Worm (Caenorhabditis elegans) whole organism, young adult: ENCODE results near the gene Y39A1A.20.

Experiments used
- B0019.2 ChIP-seq: fragments of 200-800 bp; sonication (Bioruptor generic); conservative IDR thresholded peaks from 2 replicates; pipeline ENCODE4 v1.3.6; 2022; ENCODE audit warnings: missing genetic modification reagents, missing genetic modification characterization, missing compliant biosample characterization
- B0035.1 ChIP-seq: sonication (generic microtip); optimal IDR thresholded peaks from 2 replicates; lab custom pipeline; 2016; ENCODE audit warnings: missing genetic modification characterization, mild to moderate bottlenecking, missing compliant biosample characterization, missing genotype, missing genetic modification reagents
- B0336.3 ChIP-seq: fragments of 200-800 bp; sonication (Bioruptor generic); IDR thresholded peaks from 2 replicates; pipeline ENCODE4 v1.3.6; 2022; ENCODE audit warnings: missing genetic modification characterization, missing compliant biosample characterization
- F23B12.7 ChIP-seq: sonication (generic microtip); optimal IDR thresholded peaks from 2 replicates; lab custom pipeline; 2017; ENCODE audit warnings: missing genetic modification characterization, mild to moderate bottlenecking, missing compliant biosample characterization, antibody characterized with exemption, moderate library complexity; ENCODE audit not compliant: insufficient read depth
- F37B4.10 ChIP-seq: fragments of 200-800 bp; sonication (Bioruptor generic); IDR thresholded peaks from 2 replicates; pipeline ENCODE4 v1.3.6; 2022; ENCODE audit warnings: missing genetic modification characterization, missing compliant biosample characterization
- F39B2.1 ChIP-seq: fragments of 200-800 bp; sonication (Bioruptor generic); IDR thresholded peaks from 2 replicates; pipeline ENCODE4 v1.3.6; 2022; ENCODE audit warnings: missing genetic modification reagents, missing genetic modification characterization, missing compliant biosample characterization
- F55B11.4 ChIP-seq: sonication (generic microtip); optimal IDR thresholded peaks from 2 replicates; lab custom pipeline; 2016; ENCODE audit warnings: missing compliant biosample characterization, missing genetic modification characterization, borderline replicate concordance; ENCODE audit not compliant: insufficient read depth
- F57C9.4 ChIP-seq: sonication (generic microtip); optimal IDR thresholded peaks from 2 replicates; lab custom pipeline; 2017; ENCODE audit warnings: mild to moderate bottlenecking, missing genetic modification characterization, missing compliant biosample characterization
- K11D2.4 ChIP-seq: fragments of 200-800 bp; sonication (Bioruptor generic); IDR thresholded peaks from 2 replicates; pipeline ENCODE4 v1.3.6; 2022; ENCODE audit warnings: missing genetic modification reagents, missing genetic modification characterization, missing compliant biosample characterization
- Y56A3A.18 ChIP-seq: fragments of 200-800 bp; sonication (Bioruptor generic); IDR thresholded peaks from 2 replicates; pipeline ENCODE4 v1.3.6; 2022; ENCODE audit warnings: missing genetic modification reagents, missing genetic modification characterization, missing compliant biosample characterization
- Y79H2A.3 ChIP-seq: fragments of 200-800 bp; sonication (Bioruptor generic); conservative IDR thresholded peaks from 2 replicates; pipeline ENCODE4 v1.3.6; 2022; ENCODE audit warnings: missing genetic modification reagents, missing genetic modification characterization, missing compliant biosample characterization
- Y95B8A.8 ChIP-seq: fragments of 200-800 bp; sonication (Bioruptor generic); IDR thresholded peaks from 2 replicates; pipeline ENCODE4 v1.3.6; 2022; ENCODE audit warnings: missing genetic modification reagents, missing genetic modification characterization, missing compliant biosample characterization
- akir-1 ChIP-seq: fragments of 200-800 bp; sonication (Bioruptor generic); optimal IDR thresholded peaks from 2 replicates; lab custom pipeline; 2018; ENCODE audit warnings: mild to moderate bottlenecking, missing genetic modification characterization, moderate library complexity, missing compliant biosample characterization
- athp-1 ChIP-seq: sonication (generic microtip); optimal IDR thresholded peaks from 2 replicates; lab custom pipeline; 2017; ENCODE audit warnings: mild to moderate bottlenecking, missing genetic modification characterization, missing compliant biosample characterization
- attf-6 ChIP-seq: fragments of 200-800 bp; sonication (Bioruptor generic); IDR thresholded peaks from 2 replicates; pipeline ENCODE4 v1.3.6; 2022; ENCODE audit warnings: missing genetic modification reagents, missing genetic modification characterization, missing compliant biosample characterization
- bed-2 ChIP-seq: fragments of 200-800 bp; sonication (Bioruptor generic); IDR thresholded peaks from 2 replicates; pipeline ENCODE4 v1.3.6; 2022; ENCODE audit warnings: missing genetic modification reagents, missing genetic modification characterization, missing compliant biosample characterization
- cebp-1 ChIP-seq, 2 experiments: fragments of 200-800 bp in 1 of 2; sonication (Bioruptor generic) in 1 of 2; sonication (generic microtip) in 1 of 2; IDR thresholded peaks in 1 of 2; optimal IDR thresholded peaks in 1 of 2; 2 replicates each; pipeline versions ENCODE4 v1.3.6 to Lab custom; 2017 to 2022; ENCODE audit warnings: missing compliant biosample characterization in 2 of 2, missing genetic modification characterization in 2 of 2, mild to moderate bottlenecking in 1 of 2, missing genetic modification reagents in 1 of 2, moderate library complexity in 1 of 2
- ceh-58 ChIP-seq: fragments of 200-800 bp; sonication (Bioruptor generic); IDR thresholded peaks from 2 replicates; pipeline ENCODE4 v1.3.6; 2022; ENCODE audit warnings: missing genetic modification characterization, missing compliant biosample characterization
- die-1 ChIP-seq: sonication (generic microtip); optimal IDR thresholded peaks from 2 replicates; lab custom pipeline; 2016; ENCODE audit warnings: missing genotype, mild to moderate bottlenecking, missing genetic modification characterization, missing compliant biosample characterization
- dpff-1 ChIP-seq: sonication (generic microtip); optimal IDR thresholded peaks from 2 replicates; lab custom pipeline; 2017; ENCODE audit warnings: mild to moderate bottlenecking, missing genetic modification characterization, missing compliant biosample characterization
- efl-1 ChIP-seq: fragments of 150-350 bp; optimal IDR thresholded peaks from 2 replicates; lab custom pipeline; 2014; ENCODE audit warnings: missing biosample characterization, missing genetic modification reagents, missing genetic modification characterization
- egrh-3 ChIP-seq: fragments of 200-800 bp; sonication (Bioruptor generic); IDR thresholded peaks from 2 replicates; pipeline ENCODE4 v1.3.6; 2022; ENCODE audit warnings: missing genetic modification reagents, missing genetic modification characterization, missing compliant biosample characterization
- ekl-4 ChIP-seq: fragments of 200-800 bp; sonication (Bioruptor generic); IDR thresholded peaks from 2 replicates; pipeline ENCODE4 v1.3.6; 2022; ENCODE audit warnings: missing genetic modification reagents, missing genetic modification characterization, missing compliant biosample characterization
- fkh-3 ChIP-seq: sonication (generic microtip); optimal IDR thresholded peaks from 2 replicates; lab custom pipeline; 2016; ENCODE audit warnings: mild to moderate bottlenecking, missing genetic modification characterization, missing compliant biosample characterization
- gei-17 ChIP-seq: fragments of 200-800 bp; sonication (Bioruptor generic); optimal IDR thresholded peaks from 2 replicates; lab custom pipeline; 2018; ENCODE audit warnings: mild to moderate bottlenecking, missing genetic modification characterization, missing compliant biosample characterization
- hlh-12 ChIP-seq: sonication (generic microtip); optimal IDR thresholded peaks from 2 replicates; lab custom pipeline; 2016; ENCODE audit warnings: missing genetic modification characterization, missing compliant biosample characterization
- hmg-20 ChIP-seq: fragments of 200-800 bp; sonication (Bioruptor generic); IDR thresholded peaks from 2 replicates; pipeline ENCODE4 v1.3.6; 2022; ENCODE audit warnings: missing genetic modification reagents, missing genetic modification characterization, missing compliant biosample characterization
- let-607 ChIP-seq, 2 experiments: fragments of 200-800 bp in 1 of 2; sonication (Bioruptor generic) in 1 of 2; sonication (generic microtip) in 1 of 2; optimal IDR thresholded peaks; 2 replicates each; lab custom pipeline; 2016 to 2018; ENCODE audit warnings: mild to moderate bottlenecking in 2 of 2, missing compliant biosample characterization in 2 of 2, missing genetic modification characterization in 2 of 2, moderate library complexity in 2 of 2, missing genotype in 1 of 2
- lin-35 ChIP-seq, 3 experiments: fragments of 150-350 bp in 2 of 3; sonication (generic microtip) in 1 of 3; optimal IDR thresholded peaks; 2 replicates each; lab custom pipeline; 2014 to 2018; ENCODE audit warnings: missing biosample characterization in 3 of 3, missing genetic modification characterization in 3 of 3, missing genetic modification reagents in 3 of 3
- lsy-27 ChIP-seq: sonication (generic microtip); optimal IDR thresholded peaks from 2 replicates; lab custom pipeline; 2017; ENCODE audit warnings: missing genetic modification characterization, mild to moderate bottlenecking, missing compliant biosample characterization, antibody characterized with exemption, missing genotype, borderline replicate concordance; ENCODE audit not compliant: insufficient read depth
- madf-10 ChIP-seq: sonication (generic microtip); optimal IDR thresholded peaks from 2 replicates; lab custom pipeline; 2016; ENCODE audit warnings: mild to moderate bottlenecking, missing genetic modification characterization, missing compliant biosample characterization
- madf-6 ChIP-seq: fragments of 200-800 bp; sonication (Bioruptor generic); IDR thresholded peaks from 2 replicates; pipeline ENCODE4 v1.3.6; 2022; ENCODE audit warnings: missing genetic modification reagents, missing genetic modification characterization, missing compliant biosample characterization
- mcd-1 ChIP-seq: fragments of 200-800 bp; sonication (Bioruptor generic); IDR thresholded peaks from 2 replicates; pipeline ENCODE4 v1.3.6; 2022; ENCODE audit warnings: missing genetic modification reagents, missing genetic modification characterization, missing compliant biosample characterization
- nfya-1 ChIP-seq: sonication (generic microtip); optimal IDR thresholded peaks from 2 replicates; lab custom pipeline; 2017; ENCODE audit warnings: antibody characterized with exemption, missing compliant biosample characterization, missing genetic modification characterization, borderline replicate concordance; ENCODE audit not compliant: insufficient read depth
- nfyb-1 ChIP-seq: fragments of 200-800 bp; sonication (Bioruptor generic); IDR thresholded peaks from 2 replicates; pipeline ENCODE4 v1.3.6; 2022; ENCODE audit warnings: missing genetic modification reagents, missing genetic modification characterization, missing compliant biosample characterization
- nhr-179 ChIP-seq: sonication (generic microtip); optimal IDR thresholded peaks from 2 replicates; lab custom pipeline; 2016; ENCODE audit warnings: mild to moderate bottlenecking, missing genetic modification characterization, missing compliant biosample characterization
- nhr-27 ChIP-seq: fragments of 200-800 bp; sonication (Bioruptor generic); optimal IDR thresholded peaks from 2 replicates; lab custom pipeline; 2018; ENCODE audit warnings: mild to moderate bottlenecking, missing genetic modification characterization, moderate library complexity, missing compliant biosample characterization
- nhr-90 ChIP-seq: sonication (generic microtip); optimal IDR thresholded peaks from 2 replicates; lab custom pipeline; 2016; ENCODE audit warnings: missing genotype, mild to moderate bottlenecking, missing genetic modification characterization, missing compliant biosample characterization
- pbrm-1 ChIP-seq: fragments of 200-800 bp; sonication (Bioruptor generic); IDR thresholded peaks from 2 replicates; pipeline ENCODE4 v1.3.6; 2022; ENCODE audit warnings: missing genetic modification reagents, missing genetic modification characterization, missing compliant biosample characterization
- pha-4 ChIP-seq: fragments of 150-350 bp; sonication (generic microtip); optimal IDR thresholded peaks from 2 replicates; lab custom pipeline; 2014; ENCODE audit warnings: missing biosample characterization, missing genetic modification reagents, missing genetic modification characterization
- rcor-1 ChIP-seq: fragments of 200-800 bp; sonication (Bioruptor generic); IDR thresholded peaks from 2 replicates; pipeline ENCODE4 v1.3.6; 2022; ENCODE audit warnings: missing genetic modification reagents, missing genetic modification characterization, missing compliant biosample characterization
- snpc-4 ChIP-seq, 5 experiments: fragments of 150-350 bp in 1 of 5; sonication (generic microtip) in 4 of 5; optimal IDR thresholded peaks; 2 replicates each; lab custom pipeline; 2014 to 2018; ENCODE audit warnings: missing genetic modification characterization in 5 of 5, missing biosample characterization in 3 of 5, antibody characterized with exemption in 2 of 5, mild to moderate bottlenecking in 2 of 5, missing compliant biosample characterization in 2 of 5, missing genotype in 2 of 5, moderate library complexity in 2 of 5, missing genetic modification reagents in 1 of 5
- tbp1 ChIP-seq: fragments of 200-800 bp; sonication (Bioruptor generic); optimal IDR thresholded peaks from 2 replicates; lab custom pipeline; 2018; ENCODE audit warnings: mild to moderate bottlenecking, missing genetic modification characterization, missing compliant biosample characterization
- zim-3 ChIP-seq: sonication (generic microtip); optimal IDR thresholded peaks from 2 replicates; lab custom pipeline; 2017; ENCODE audit warnings: mild to moderate bottlenecking, missing genetic modification characterization, moderate library complexity, missing compliant biosample characterization
- ztf-25 ChIP-seq: fragments of 200-800 bp; sonication (Bioruptor generic); IDR thresholded peaks from 2 replicates; pipeline ENCODE4 v1.3.6; 2022; ENCODE audit warnings: missing genetic modification reagents, missing genetic modification characterization, missing compliant biosample characterization
- ztf-26 ChIP-seq: sonication (generic microtip); optimal IDR thresholded peaks from 2 replicates; lab custom pipeline; 2017; ENCODE audit warnings: missing genetic modification characterization, missing compliant biosample characterization
- ztf-6 ChIP-seq: fragments of 200-800 bp; sonication (Bioruptor generic); IDR thresholded peaks from 2 replicates; pipeline ENCODE4 v1.3.6; 2022; ENCODE audit warnings: missing genetic modification reagents, missing genetic modification characterization, missing compliant biosample characterization

Gene Y39A1A.20

DNA sequence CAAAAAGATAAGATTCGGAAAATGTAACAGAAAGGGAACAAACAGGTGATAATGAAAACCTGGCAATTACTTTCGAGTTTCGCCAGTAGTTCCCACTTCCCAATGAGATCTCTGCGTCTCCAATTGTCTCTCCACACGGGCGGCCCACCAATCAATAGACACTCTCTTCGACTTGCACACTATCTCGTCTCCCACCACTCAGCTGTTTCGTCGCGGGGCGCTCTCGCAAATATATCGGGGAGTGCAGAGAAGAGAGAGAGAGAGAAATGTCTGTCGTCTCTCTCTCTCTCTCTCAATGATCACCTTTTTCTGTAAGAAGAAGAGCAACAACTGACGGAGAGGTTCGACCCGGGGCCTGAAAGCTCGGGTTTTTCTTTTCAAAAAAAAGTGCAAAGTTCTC, 19.8 kb upstream of the Y39A1A.20 start:
- TF ChIP-seq madf-6 (GFP tag; lab: Robert Waterston, UW) = peak; percentile 48; the same call in 1 of the 2 replicates
- peak in 1 of 3 experiments; percentile 63 for TF ChIP-seq lin-35 (GFP tag; optimal IDR thresholded peaks at IDR 0.05; lab: Kevin White, UChicago)
- TF ChIP-seq tbp1 (GFP tag; lab: Kevin White, UChicago) = peak; percentile 58
- 0 out of 2 replicates have a peak, but pooled peaks have one; percentile 19 for TF ChIP-seq Y56A3A.18
- TF ChIP-seq nhr-90 = no peak
- no peak for TF ChIP-seq die-1
- peak; percentile 79 for TF ChIP-seq pbrm-1 (GFP tag; lab: Robert Waterston, UW)
- TF ChIP-seq B0035.1 (tag; lab: Kevin White, UChicago) = no peak
- no peak for TF ChIP-seq zim-3 (tag; lab: Kevin White, UChicago)
- TF ChIP-seq nhr-27 (tag; lab: Kevin White, UChicago) = no peak
- peak; percentile 10 for TF ChIP-seq madf-10 (tag; lab: Kevin White, UChicago)
- no peak for TF ChIP-seq fkh-3
- TF ChIP-seq ceh-58 (GFP tag; lab: Robert Waterston, UW) = no peak
- no peak for TF ChIP-seq nhr-179 (tag; lab: Kevin White, UChicago)
- no peak for TF ChIP-seq akir-1 (GFP tag; lab: Kevin White, UChicago)
- no peak for TF ChIP-seq F39B2.1
- 0 out of 2 replicates have a peak, but pooled peaks have one; percentile 12 for TF ChIP-seq egrh-3 (GFP tag; lab: Robert Waterston, UW)
- peak; percentile 81 for TF ChIP-seq B0336.3 (GFP tag; lab: Robert Waterston, UW)
- TF ChIP-seq bed-2 (GFP tag; lab: Robert Waterston, UW) = no peak
- TF ChIP-seq mcd-1 (GFP tag; lab: Robert Waterston, UW) = peak; percentile 72
- TF ChIP-seq F55B11.4 (tag; lab: Kevin White, UChicago) = no peak
- TF ChIP-seq F57C9.4 (tag; lab: Kevin White, UChicago) = no peak
- TF ChIP-seq rcor-1 (GFP tag; lab: Robert Waterston, UW) = peak; percentile 68
- TF ChIP-seq pha-4 (tag; lab: Kevin White, UChicago) = no peak
- TF ChIP-seq hlh-12 (tag; lab: Kevin White, UChicago) = no peak
- TF ChIP-seq K11D2.4 (GFP tag; lab: Robert Waterston, UW) = peak; percentile 71; the same call in 1 of the 2 replicates
- no peak for TF ChIP-seq ztf-25 (GFP tag; lab: Robert Waterston, UW)
- peak; percentile 52; the same call in 1 of the 2 replicates for TF ChIP-seq cebp-1 (GFP tag; IDR thresholded peaks at IDR 0.05; lab: Robert Waterston, UW)
- peak; percentile 84 for TF ChIP-seq cebp-1 (tag; optimal IDR thresholded peaks at IDR 0.05; lab: Kevin White, UChicago)
- no peak for TF ChIP-seq hmg-20 (GFP tag; lab: Robert Waterston, UW)
- TF ChIP-seq gei-17 = peak; percentile 37
- TF ChIP-seq nfya-1 (tag; lab: Kevin White, UChicago) = no peak
- TF ChIP-seq ztf-6 (GFP tag; lab: Robert Waterston, UW) = no peak
- no peak for TF ChIP-seq lsy-27 (tag; lab: Kevin White, UChicago)
- no peak for TF ChIP-seq Y79H2A.3
- TF ChIP-seq ztf-26 (tag; lab: Kevin White, UChicago) = peak; percentile 59
- TF ChIP-seq attf-6 (GFP tag; lab: Robert Waterston, UW) = no peak
- TF ChIP-seq dpff-1 (tag; lab: Kevin White, UChicago) = no peak
- TF ChIP-seq B0019.2 (GFP tag; lab: Robert Waterston, UW) = no peak
- TF ChIP-seq efl-1 (GFP tag; lab: Kevin White, UChicago) = peak; percentile 17
- TF ChIP-seq let-607 (tag; optimal IDR thresholded peaks at IDR 0.05; lab: Kevin White, UChicago) = peak; percentile 19 to 58
- TF ChIP-seq nfyb-1 = peak; percentile 86
- no peak for TF ChIP-seq F37B4.10 (GFP tag; lab: Robert Waterston, UW)
- peak; percentile 78 for TF ChIP-seq ekl-4
- TF ChIP-seq snpc-4 (GFP tag; optimal IDR thresholded peaks at IDR 0.05; lab: Kevin White, UChicago) = no peak
- peak in 2 of 4 experiments; percentile 26 to 30 for TF ChIP-seq snpc-4 (tag; optimal IDR thresholded peaks at IDR 0.05; lab: Kevin White, UChicago)
- TF ChIP-seq Y95B8A.8 (GFP tag; lab: Robert Waterston, UW) = 0 out of 2 replicates have a peak, but pooled peaks have one; percentile 25
- peak; percentile 46 for TF ChIP-seq athp-1 (tag; lab: Kevin White, UChicago)
- no peak for TF ChIP-seq F23B12.7
